Fruit fly (Drosophila melanogaster): ENCODE data around the gene CG9922.

CG9922 gene

DNA sequence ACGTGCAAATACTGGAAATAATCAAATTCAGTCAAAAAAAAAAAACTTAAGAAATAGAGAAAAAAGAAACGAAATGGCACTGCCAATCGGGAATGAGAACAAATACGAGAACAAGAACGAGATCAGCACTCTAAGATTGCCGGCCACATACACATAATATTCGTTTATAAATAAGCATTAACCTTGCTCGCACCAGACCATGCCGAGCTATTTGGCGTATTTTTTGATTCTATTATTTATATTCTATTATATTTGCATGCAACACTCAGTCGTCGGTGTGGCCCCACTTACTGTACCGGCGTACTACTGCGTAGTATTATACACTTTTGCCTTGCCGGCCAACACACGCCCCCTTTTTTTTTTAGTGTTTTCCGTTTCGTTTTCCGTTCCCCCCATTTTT is 34.5 kb upstream of the CG9922 start (continued):
- TF ChIP-seq Pdp1 (GFP tag; optimal IDR thresholded peaks at IDR 0.05) (no peak), danr (GFP tag; IDR thresholded peaks at IDR 0.05) (no peak), CG14441 (GFP tag; IDR thresholded peaks at IDR 0.05) (no peak), CG4730 (GFP tag; IDR thresholded peaks at IDR 0.05) (no peak), NK7.1 (GFP tag; optimal IDR thresholded peaks at IDR 0.05) (no peak), sd (tag; optimal IDR thresholded peaks at IDR 0.05) (peak; percentile 11), fd102C (GFP tag; optimal IDR thresholded peaks at IDR 0.05) (no peak), CG10267 (tag; optimal IDR thresholded peaks at IDR 0.05) (no peak), h (optimal IDR thresholded peaks at IDR 0.05) (no peak), Asciz (GFP tag; optimal IDR thresholded peaks at IDR 0.05) (no peak), bab2 (GFP tag; optimal IDR thresholded peaks at IDR 0.05) (no peak)

DNA sequence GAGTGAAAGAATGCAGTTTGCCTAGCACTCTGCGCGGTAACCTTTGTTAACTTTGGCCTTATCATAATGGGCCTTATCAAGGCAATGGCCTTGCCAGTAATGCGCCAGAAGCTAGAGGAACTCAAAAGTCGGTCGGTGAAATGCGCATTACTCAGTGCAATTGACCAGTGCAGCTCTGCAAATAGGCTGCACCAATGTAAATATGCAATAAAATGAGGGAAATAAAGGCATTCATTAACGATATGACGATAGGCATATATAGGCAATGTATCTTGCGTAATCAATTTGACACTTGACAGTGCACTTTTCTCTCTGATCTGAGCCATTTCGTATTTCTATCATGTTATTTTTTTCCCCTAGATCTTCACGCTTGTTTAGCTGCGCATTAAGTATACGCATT is 33.9 kb upstream of the CG9922 start:
- no peak for TF ChIP-seq bsh (GFP tag; optimal IDR thresholded peaks at IDR 0.05)
- no peak for TF ChIP-seq CG10366 (GFP tag; IDR thresholded peaks at IDR 0.05)
- TF ChIP-seq CG9797 (GFP tag; optimal IDR thresholded peaks at IDR 0.05): no peak
- TF ChIP-seq eve (GFP tag; optimal IDR thresholded peaks at IDR 0.05): no peak
- no peak for TF ChIP-seq Atf6 (GFP tag; IDR thresholded peaks at IDR 0.05)
- no peak for TF ChIP-seq CG12659 (GFP tag; optimal IDR thresholded peaks at IDR 0.05)
- no peak for TF ChIP-seq sd (tag; optimal IDR thresholded peaks at IDR 0.05)
- no peak for TF ChIP-seq Deaf1 (tag; optimal IDR thresholded peaks at IDR 0.05)
- TF ChIP-seq CG1792 (GFP tag; optimal IDR thresholded peaks at IDR 0.05): no peak
- no peak for TF ChIP-seq CG3726 (GFP tag; IDR thresholded peaks at IDR 0.05)
- TF ChIP-seq run (tag; optimal IDR thresholded peaks at IDR 0.05): no peak
- TF ChIP-seq CG10147 (GFP tag; optimal IDR thresholded peaks at IDR 0.05): no peak
- no peak for TF ChIP-seq aop (GFP tag; IDR thresholded peaks at IDR 0.05)
- no peak for TF ChIP-seq ro (GFP tag; IDR thresholded peaks at IDR 0.05)
- TF ChIP-seq dmrt99B (tag; optimal IDR thresholded peaks at IDR 0.05): no peak
- no peak for TF ChIP-seq fd96Cb (tag; optimal IDR thresholded peaks at IDR 0.05)
- no peak for TF ChIP-seq CG17612 (GFP tag; IDR thresholded peaks at IDR 0.05)

DNA sequence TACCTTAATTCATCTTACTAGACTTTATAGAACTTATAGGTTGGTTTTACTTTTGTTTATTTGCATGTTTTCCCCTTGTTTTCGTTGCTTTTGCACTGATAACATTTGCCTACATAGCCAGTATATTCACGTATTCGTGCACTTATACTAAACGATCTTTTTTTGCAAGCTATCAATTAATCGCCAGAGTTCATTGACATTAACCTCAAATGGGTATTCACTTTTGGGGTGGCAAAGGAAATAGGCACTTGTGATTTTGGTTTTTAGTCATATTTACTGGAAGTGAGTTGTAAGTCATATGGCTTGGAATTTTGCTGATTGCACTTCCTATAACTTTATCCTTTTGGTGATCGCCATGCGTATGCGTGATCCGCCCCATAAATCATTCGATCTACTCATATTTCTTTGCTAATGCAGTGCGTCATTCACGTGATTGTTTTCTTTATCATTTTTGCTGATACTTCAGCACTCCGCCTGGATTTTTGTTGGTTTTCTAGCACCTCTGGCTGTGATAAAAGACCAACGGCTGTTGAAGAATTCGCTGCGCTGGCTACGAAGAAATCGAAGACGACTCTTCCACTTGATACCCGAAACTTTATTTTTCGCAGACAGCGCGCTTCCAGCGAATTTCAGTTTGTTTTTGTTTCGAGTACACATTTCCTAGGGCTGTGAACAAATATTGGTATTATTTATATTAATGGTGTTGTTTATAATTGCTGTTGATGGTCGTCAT is 31.9 kb upstream of the CG9922 start:
- no peak for TF ChIP-seq amos (GFP tag; IDR thresholded peaks at IDR 0.05; ENCODE audit: partially characterized antibody)
- no peak for TF ChIP-seq Hey (tag; optimal IDR thresholded peaks at IDR 0.05)
- TF ChIP-seq luna (GFP tag; optimal IDR thresholded peaks at IDR 0.05): no peak
- no peak for TF ChIP-seq CG30403 (GFP tag; optimal IDR thresholded peaks at IDR 0.05)
- peak; percentile 32 for TF ChIP-seq Med (GFP tag)
- TF ChIP-seq Antp (GFP tag; optimal IDR thresholded peaks at IDR 0.05): no peak
- no peak for TF ChIP-seq ap (GFP tag; IDR thresholded peaks at IDR 0.05)
- TF ChIP-seq CG7271 (tag; optimal IDR thresholded peaks at IDR 0.05): no peak
- no peak for TF ChIP-seq CG4854 (GFP tag; optimal IDR thresholded peaks at IDR 0.05)
- TF ChIP-seq CG8281 (tag; optimal IDR thresholded peaks at IDR 0.05): no peak
- TF ChIP-seq CG10959 (GFP tag; IDR thresholded peaks at IDR 0.05): no peak
- no peak for TF ChIP-seq CG1529 (GFP tag; optimal IDR thresholded peaks at IDR 0.05)
- TF ChIP-seq cwo (GFP tag; optimal IDR thresholded peaks at IDR 0.05): peak; percentile 14
